Worm (Caenorhabditis elegans) whole organism, L3 larva: Measurements from ENCODE around the gene tbx-40.
"Not testable (repeated sequence)": the region's sequence is repeated elsewhere in the genome, so short reads cannot be mapped to it uniquely, and the experiment has no call there.

Experiments used
- R02D3.7 ChIP-seq: fragments of 150-350 bp; optimal IDR thresholded peaks from 2 replicates; lab custom pipeline; 2014; ENCODE audit warnings: missing biosample characterization, missing genetic modification characterization
- ZK546.5 ChIP-seq: sonication (generic microtip); optimal IDR thresholded peaks from 2 replicates; lab custom pipeline; 2017; ENCODE audit warnings: missing biosample characterization, missing genetic modification characterization
- aly-2 ChIP-seq: fragments of 150-350 bp; optimal IDR thresholded peaks from 2 replicates; lab custom pipeline; 2014; ENCODE audit warnings: missing biosample characterization, missing genetic modification characterization
- ama-1 ChIP-seq: fragments of 150-350 bp; optimal IDR thresholded peaks from 2 replicates; lab custom pipeline; 2018
- ceh-16 ChIP-seq: sonication (generic microtip); optimal IDR thresholded peaks from 2 replicates; lab custom pipeline; 2017; ENCODE audit warnings: missing biosample characterization, missing genetic modification characterization
- ceh-28 ChIP-seq: fragments of 150-350 bp; optimal IDR thresholded peaks from 2 replicates; lab custom pipeline; 2014; ENCODE audit warnings: missing biosample characterization, missing genetic modification reagents, missing genetic modification characterization
- ceh-82 ChIP-seq: fragments of 150-350 bp; optimal IDR thresholded peaks from 2 replicates; lab custom pipeline; 2014; ENCODE audit warnings: missing biosample characterization, missing genetic modification characterization
- eor-1 ChIP-seq, 2 experiments: fragments of 150-350 bp; optimal IDR thresholded peaks; 2 replicates each; lab custom pipeline; 2014 to 2018; ENCODE audit warnings: missing biosample characterization in 2 of 2, missing genetic modification characterization in 2 of 2
- fkh-10 ChIP-seq: sonication (generic microtip); optimal IDR thresholded peaks from 2 replicates; lab custom pipeline; 2017; ENCODE audit warnings: missing biosample characterization, missing genetic modification reagents, missing genetic modification characterization
- fos-1 ChIP-seq: fragments of 150-350 bp; optimal IDR thresholded peaks from 2 replicates; lab custom pipeline; 2014; ENCODE audit warnings: missing biosample characterization, missing genetic modification characterization
- jun-1 ChIP-seq: fragments of 150-350 bp; optimal IDR thresholded peaks from 2 replicates; lab custom pipeline; 2014; ENCODE audit warnings: missing biosample characterization, missing genetic modification reagents, missing genetic modification characterization
- lin-39 ChIP-seq: fragments of 150-350 bp; optimal IDR thresholded peaks from 2 replicates; lab custom pipeline; 2018; ENCODE audit warnings: missing biosample characterization, missing genetic modification reagents, missing genetic modification characterization
- lsy-12 ChIP-seq: sonication (generic microtip); optimal IDR thresholded peaks from 2 replicates; lab custom pipeline; 2016; ENCODE audit warnings: mild to moderate bottlenecking, missing genetic modification characterization, missing compliant biosample characterization
- mml-1 ChIP-seq: fragments of 150-350 bp; sonication (generic microtip); optimal IDR thresholded peaks from 3 replicates; lab custom pipeline; 2014; ENCODE audit warnings: missing biosample characterization, missing genetic modification characterization
- nfya-1 ChIP-seq: sonication (generic microtip); optimal IDR thresholded peaks from 2 replicates; lab custom pipeline; 2017; ENCODE audit warnings: missing genetic modification characterization, mild to moderate bottlenecking, missing compliant biosample characterization, antibody characterized with exemption, moderate library complexity; ENCODE audit not compliant: insufficient read depth
- nhr-12 ChIP-seq: fragments of 150-350 bp; optimal IDR thresholded peaks from 2 replicates; lab custom pipeline; 2014; ENCODE audit warnings: missing biosample characterization, missing genetic modification characterization
- nhr-23 ChIP-seq: fragments of 150-350 bp; optimal IDR thresholded peaks from 2 replicates; lab custom pipeline; 2014; ENCODE audit warnings: missing biosample characterization, missing genetic modification reagents, missing genetic modification characterization
- nhr-28 ChIP-seq: fragments of 150-350 bp; optimal IDR thresholded peaks from 2 replicates; lab custom pipeline; 2014; ENCODE audit warnings: missing biosample characterization, missing genetic modification characterization
- nhr-43 ChIP-seq: sonication (generic microtip); optimal IDR thresholded peaks from 2 replicates; lab custom pipeline; 2016; ENCODE audit warnings: mild to moderate bottlenecking, missing genetic modification characterization, missing compliant biosample characterization; ENCODE audit not compliant: poor library complexity, severe bottlenecking
- nhr-67 ChIP-seq: fragments of 150-350 bp; optimal IDR thresholded peaks from 2 replicates; lab custom pipeline; 2014; ENCODE audit warnings: missing biosample characterization, missing genetic modification characterization
- nhr-76 ChIP-seq: fragments of 150-350 bp; sonication (generic microtip); optimal IDR thresholded peaks from 5 replicates; lab custom pipeline; 2014; ENCODE audit warnings: missing biosample characterization, missing genetic modification characterization
- nhr-77 ChIP-seq: fragments of 150-350 bp; optimal IDR thresholded peaks from 2 replicates; lab custom pipeline; 2014; ENCODE audit warnings: missing biosample characterization, missing genetic modification characterization
- pha-4 ChIP-seq: fragments of 150-350 bp; optimal IDR thresholded peaks from 2 replicates; lab custom pipeline; 2014; ENCODE audit warnings: missing biosample characterization, missing genetic modification reagents, missing genetic modification characterization
- pqm-1 ChIP-seq: fragments of 150-350 bp; optimal IDR thresholded peaks from 2 replicates; lab custom pipeline; 2017; ENCODE audit warnings: missing biosample characterization, missing genetic modification characterization, inconsistent platforms
- sea-2 ChIP-seq: fragments of 150-350 bp; sonication (generic microtip); optimal IDR thresholded peaks from 4 replicates; lab custom pipeline; 2014; ENCODE audit warnings: missing biosample characterization, missing genetic modification reagents, missing genetic modification characterization
- skn-1 ChIP-seq: fragments of 150-350 bp; optimal IDR thresholded peaks from 2 replicates; lab custom pipeline; 2014; ENCODE audit warnings: missing biosample characterization, missing genetic modification characterization
- snpc-4 ChIP-seq: fragments of 150-350 bp; optimal IDR thresholded peaks from 2 replicates; lab custom pipeline; 2014; ENCODE audit warnings: missing biosample characterization, missing genetic modification characterization
- tbx-2 ChIP-seq: sonication (generic microtip); optimal IDR thresholded peaks from 2 replicates; lab custom pipeline; 2016; ENCODE audit warnings: mild to moderate bottlenecking, missing genetic modification characterization, missing compliant biosample characterization
- unc-62 ChIP-seq: fragments of 150-350 bp; sonication (generic microtip); optimal IDR thresholded peaks from 4 replicates; lab custom pipeline; 2014; ENCODE audit warnings: missing biosample characterization, missing genetic modification reagents, missing genetic modification characterization

The tbx-40 gene

ce11 chrIV:15323593-15323992 lies 4.4 kb downstream of the tbx-40 start, which contains the start of gene tbx-39:
tbx-39 (plus strand) TSS chrIV:15323893.
- no peak for TF ChIP-seq fkh-10

ce11 chrIV:15321279-15321678 lies 6.7 kb downstream of the tbx-40 start, which contains the start of gene Y73F8A.15:
Y73F8A.15 (plus strand) TSS chrIV:15321579.
- TF ChIP-seq ceh-28 (tag; lab: Kevin White, UChicago) (no peak), ceh-16 (tag; lab: Kevin White, UChicago) (no peak), R02D3.7 (no peak), snpc-4 (tag; lab: Kevin White, UChicago) (no peak), ama-1 (no peak), nfya-1 (tag; lab: Kevin White, UChicago) (no peak), nhr-43 (no peak), nhr-12 (no peak), aly-2 (tag; lab: Kevin White, UChicago) (no peak), nhr-67 (no peak)

ce11 chrIV:15318982-15319381 lies 9.0 kb downstream of the tbx-40 start, which contains the start of gene Y73F8A.14:
Y73F8A.14 (minus strand) TSS chrIV:15319082.
- not testable (repeated sequence) for TF ChIP-seq sea-2 (GFP tag; lab: Kevin White, UChicago); pqm-1 (tag; lab: Kevin White, UChicago); ceh-16 (tag; lab: Kevin White, UChicago)

ce11 chrIV:15315502-15315901 lies 12.5 kb downstream of the tbx-40 start:
- TF ChIP-seq nhr-43 (no peak), pha-4 (tag; lab: Kevin White, UChicago) (no peak), eor-1 (tag; optimal IDR thresholded peaks at IDR 0.05; lab: Kevin White, UChicago) (no peak), lsy-12 (tag; lab: Kevin White, UChicago) (no peak), nhr-76 (tag; lab: Kevin White, UChicago) (no peak), nhr-12 (no peak), lin-39 (tag; lab: Kevin White, UChicago) (no peak), nhr-28 (tag; lab: Kevin White, UChicago) (no peak), fos-1 (tag; lab: Kevin White, UChicago) (no peak), sea-2 (GFP tag; lab: Kevin White, UChicago) (no peak), nhr-23 (tag; lab: Kevin White, UChicago) (no peak), nhr-77 (tag; lab: Kevin White, UChicago) (no peak), ZK546.5 (no peak), skn-1 (tag; lab: Kevin White, UChicago) (no peak), mml-1 (no peak)
- TF ChIP-seq, all 47 proteins: peak for 0

- TF ChIP-seq unc-62 (GFP tag; lab: Kevin White, UChicago) (no peak), nhr-76 (tag; lab: Kevin White, UChicago) (no peak), ceh-82 (no peak), fkh-10 (no peak), pha-4 (tag; lab: Kevin White, UChicago) (peak; percentile 71), skn-1 (tag; lab: Kevin White, UChicago) (no peak), tbx-2 (tag; lab: Kevin White, UChicago) (no peak)
Measured at ce11 chrIV:15312008-15312407, 16.0 kb downstream of the tbx-40 start, which contains the start of gene Y73F8A.13. Y73F8A.13 (plus strand) TSS chrIV:15312247.

- TF ChIP-seq jun-1 (tag; lab: Kevin White, UChicago); skn-1 (tag; lab: Kevin White, UChicago); ZK546.5: not testable (repeated sequence)
Measured at ce11 chrIV:15311590-15311989, 16.4 kb downstream of the tbx-40 start, which contains the start of gene Y73F8A.12. Y73F8A.12 (minus strand) TSS chrIV:15311690.

ce11 chrIV:15302151-15302550 lies 25.8 kb downstream of the tbx-40 start, which contains the start of gene best-21:
best-21 (plus strand) TSS chrIV:15302451.
- peak; percentile 9 for TF ChIP-seq ceh-28 (tag; lab: Kevin White, UChicago)
- TF ChIP-seq nhr-23 (tag; lab: Kevin White, UChicago) = peak; percentile 20
- no peak for TF ChIP-seq nhr-28 (tag; lab: Kevin White, UChicago)
